Fruit fly (Drosophila melanogaster) whole organism: Measurements from ENCODE around the gene CG31882.

Experiments
- CG8478 ChIP-seq: fragments of >200 bp; optimal IDR thresholded peaks from 2 replicates; lab custom pipeline; 2018; ENCODE audit warnings: inconsistent platforms
- Dll ChIP-seq: fragments of >200 bp; optimal IDR thresholded peaks from 2 replicates; lab custom pipeline; 2017
- EcR ChIP-seq, 2 experiments: fragments of >200 bp; optimal IDR thresholded peaks; 2 replicates each; lab custom pipeline; 2017; ENCODE audit warnings: missing biosample characterization in 2 of 2, missing genetic modification characterization in 2 of 2, missing genetic modification reagents in 2 of 2
- pan ChIP-seq: fragments of >200 bp; optimal IDR thresholded peaks from 2 replicates; lab custom pipeline; 2017
- psq ChIP-seq: fragments of >200 bp; optimal IDR thresholded peaks from 2 replicates; lab custom pipeline; 2017

DNA sequence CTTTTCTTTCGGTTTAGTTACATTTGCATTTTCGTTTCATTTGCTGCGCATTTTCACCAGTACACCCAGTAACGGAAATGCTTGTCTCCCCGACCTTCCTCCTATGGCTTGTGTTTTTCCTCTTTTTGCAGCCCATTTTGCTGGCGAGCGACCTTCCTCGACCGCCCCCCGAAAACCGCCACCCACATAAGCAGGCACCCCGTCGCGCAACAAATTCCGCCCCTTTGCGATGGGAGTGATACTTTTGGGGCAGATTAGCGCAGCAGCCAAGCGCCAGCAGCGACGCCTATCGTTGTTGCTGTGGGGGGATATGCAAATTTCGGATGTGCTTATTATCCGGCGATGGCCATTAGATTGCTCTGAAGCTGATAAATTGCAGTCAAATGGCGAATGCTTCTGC lies 48.1 kb upstream of the CG31882 start:
- no peak for TF ChIP-seq Dll
- TF ChIP-seq CG8478 (lab: Kevin White, UChicago) = no peak
- no peak for TF ChIP-seq pan (lab: Kevin White, UChicago)
- TF ChIP-seq psq = no peak
- no peak for TF ChIP-seq EcR (GFP tag; optimal IDR thresholded peaks at IDR 0.05; lab: Kevin White, UChicago)
